Worm (Caenorhabditis elegans) whole organism, L2 larva: Measurements from ENCODE around the gene K08B12.1.

Experiments
- F13H6.1 ChIP-seq: sonication (generic microtip); optimal IDR thresholded peaks from 2 replicates; lab custom pipeline; 2016; ENCODE audit warnings: missing genetic modification characterization, missing compliant biosample characterization
- ama-1 ChIP-seq: fragments of 150-350 bp; optimal IDR thresholded peaks from 2 replicates; lab custom pipeline; 2018; ENCODE audit warnings: inconsistent platforms
- dmd-4 ChIP-seq: sonication (generic microtip); optimal IDR thresholded peaks from 2 replicates; lab custom pipeline; 2017; ENCODE audit warnings: missing biosample characterization, missing genetic modification characterization
- nhr-77 ChIP-seq: fragments of 150-350 bp; optimal IDR thresholded peaks from 2 replicates; lab custom pipeline; 2014; ENCODE audit warnings: missing biosample characterization, missing genetic modification characterization
- unc-39 ChIP-seq: fragments of 150-350 bp; optimal IDR thresholded peaks from 2 replicates; lab custom pipeline; 2014; ENCODE audit warnings: missing biosample characterization, missing genetic modification characterization

ce11 chrV:6227326-6228246 is 31.6 kb upstream of the K08B12.1 start:
- TF ChIP-seq unc-39 (no peak), ama-1 (peak; percentile 98), nhr-77 (tag; lab: Kevin White, UChicago) (no peak), dmd-4 (tag; lab: Kevin White, UChicago) (no peak), F13H6.1 (tag; lab: Kevin White, UChicago) (peak; percentile 99)
